Fruit fly (Drosophila melanogaster) whole organism, embryonic: Measurements from ENCODE around the gene CG14511.

Experiments used
- Atf6 ChIP-seq: fragments of 200-800 bp; sonication (Bioruptor generic); IDR thresholded peaks from 2 replicates; pipeline ENCODE4 v1.3.6; 2022; ENCODE audit warnings: missing biosample characterization, missing genetic modification characterization
- Bteb2 ChIP-seq: fragments of 200-800 bp; sonication (Bioruptor generic); optimal IDR thresholded peaks from 2 replicates; lab custom pipeline; 2016; ENCODE audit warnings: missing biosample characterization, missing genetic modification characterization
- CG10654 ChIP-seq: fragments of 200-800 bp; sonication (Bioruptor generic); optimal IDR thresholded peaks from 2 replicates; lab custom pipeline; 2016; ENCODE audit warnings: missing biosample characterization, missing genetic modification characterization
- CG10979 ChIP-seq: fragments of 200-800 bp; sonication (Bioruptor generic); optimal IDR thresholded peaks from 2 replicates; lab custom pipeline; 2018; ENCODE audit warnings: missing biosample characterization, mild to moderate bottlenecking, missing genetic modification characterization, moderate library complexity
- CG11560 ChIP-seq: fragments of 200-800 bp; sonication (Bioruptor generic); IDR thresholded peaks from 3 replicates; pipeline ENCODE4 v1.3.6; 2022; ENCODE audit warnings: missing biosample characterization, missing genetic modification characterization
- CG12236 ChIP-seq: fragments of 200-800 bp; sonication (Bioruptor generic); optimal IDR thresholded peaks from 2 replicates; lab custom pipeline; 2016; ENCODE audit warnings: missing biosample characterization, missing genetic modification characterization
- CG13296 ChIP-seq: fragments of 200-800 bp; sonication (Bioruptor generic); optimal IDR thresholded peaks from 3 replicates; lab custom pipeline; 2018; ENCODE audit warnings: missing biosample characterization, mild to moderate bottlenecking, missing genetic modification characterization
- CG14014 ChIP-seq: fragments of 200-800 bp; sonication (Bioruptor generic); IDR thresholded peaks from 2 replicates; pipeline ENCODE4 v1.3.6; 2022; ENCODE audit warnings: missing biosample characterization, missing genetic modification characterization
- CG14860 ChIP-seq: fragments of 200-800 bp; sonication (Bioruptor generic); IDR thresholded peaks from 3 replicates; pipeline ENCODE4 v1.3.6; 2022; ENCODE audit warnings: missing biosample characterization, missing genetic modification characterization; ENCODE audit not compliant: partially characterized antibody
- CG17186 ChIP-seq: fragments of 200-800 bp; sonication (Bioruptor generic); optimal IDR thresholded peaks from 3 replicates; lab custom pipeline; 2017; ENCODE audit warnings: missing biosample characterization, missing genetic modification reagents, missing genetic modification characterization
- CG18011 ChIP-seq: fragments of 200-800 bp; sonication (Bioruptor generic); optimal IDR thresholded peaks from 2 replicates; lab custom pipeline; 2017; ENCODE audit warnings: missing biosample characterization, missing genetic modification characterization, mild to moderate bottlenecking, moderate library complexity, missing genotype
- CG2120 ChIP-seq: fragments of 200-800 bp; sonication (Bioruptor generic); optimal IDR thresholded peaks from 3 replicates; lab custom pipeline; 2016; ENCODE audit warnings: missing biosample characterization, missing genetic modification characterization
- CG30403 ChIP-seq: fragments of 200-800 bp; sonication (Bioruptor generic); optimal IDR thresholded peaks from 3 replicates; lab custom pipeline; 2016; ENCODE audit warnings: missing biosample characterization, missing genetic modification characterization
- CG30431 ChIP-seq: fragments of 200-800 bp; sonication (Bioruptor generic); optimal IDR thresholded peaks from 2 replicates; lab custom pipeline; 2017; ENCODE audit warnings: missing biosample characterization, missing genetic modification characterization
- CG3407 ChIP-seq: fragments of 200-800 bp; sonication (Bioruptor generic); optimal IDR thresholded peaks from 2 replicates; lab custom pipeline; 2018; ENCODE audit warnings: missing biosample characterization, mild to moderate bottlenecking, missing genetic modification characterization
- CG4424 ChIP-seq: fragments of 200-800 bp; sonication (Bioruptor generic); optimal IDR thresholded peaks from 3 replicates; lab custom pipeline; 2016; ENCODE audit warnings: missing biosample characterization, missing genetic modification characterization
- CG6683 ChIP-seq: fragments of 200-800 bp; sonication (Bioruptor generic); optimal IDR thresholded peaks from 2 replicates; lab custom pipeline; 2017; ENCODE audit warnings: missing biosample characterization, mild to moderate bottlenecking, missing genetic modification characterization, missing genetic modification reagents
- CG6689 ChIP-seq: fragments of 200-800 bp; sonication (Bioruptor generic); IDR thresholded peaks from 2 replicates; pipeline ENCODE4 v1.3.6; 2022; ENCODE audit warnings: missing biosample characterization, missing genetic modification characterization
- CG8281 ChIP-seq: fragments of 200-800 bp; sonication (Bioruptor generic); optimal IDR thresholded peaks from 2 replicates; lab custom pipeline; 2018; ENCODE audit warnings: missing biosample characterization, mild to moderate bottlenecking, missing genetic modification characterization, moderate library complexity
- CG8388 ChIP-seq: fragments of 200-800 bp; sonication (Bioruptor generic); optimal IDR thresholded peaks from 2 replicates; lab custom pipeline; 2019; ENCODE audit warnings: missing biosample characterization, mild to moderate bottlenecking, missing genetic modification characterization, moderate library complexity
- CG9876 ChIP-seq: fragments of 200-800 bp; sonication (Bioruptor generic); optimal IDR thresholded peaks from 2 replicates; lab custom pipeline; 2016; ENCODE audit warnings: missing biosample characterization, missing genetic modification characterization
- CoRest ChIP-seq: fragments of 200-800 bp; sonication (Bioruptor generic); optimal IDR thresholded peaks from 3 replicates; lab custom pipeline; 2018; ENCODE audit warnings: missing biosample characterization, mild to moderate bottlenecking, missing genetic modification characterization, moderate library complexity
- D19B ChIP-seq: fragments of 200-800 bp; sonication (Bioruptor generic); optimal IDR thresholded peaks from 2 replicates; lab custom pipeline; 2017; ENCODE audit warnings: missing biosample characterization, mild to moderate bottlenecking, missing genetic modification characterization
- Dip3 ChIP-seq: fragments of 200-800 bp; sonication (Bioruptor generic); optimal IDR thresholded peaks from 3 replicates; lab custom pipeline; 2016; ENCODE audit warnings: missing biosample characterization, missing genetic modification characterization
- Drgx ChIP-seq: fragments of 200-800 bp; sonication (Bioruptor generic); IDR thresholded peaks from 2 replicates; pipeline ENCODE4 v1.3.6; 2022; ENCODE audit warnings: missing biosample characterization, missing genetic modification characterization
- H15 ChIP-seq: fragments of 200-800 bp; sonication (Bioruptor generic); IDR thresholded peaks from 3 replicates; pipeline ENCODE4 v1.3.6; 2022; ENCODE audit warnings: missing biosample characterization, missing genetic modification characterization
- Lim3 ChIP-seq: fragments of 200-800 bp; sonication (Bioruptor generic); IDR thresholded peaks from 2 replicates; pipeline ENCODE4 v1.3.6; 2022; ENCODE audit warnings: missing biosample characterization, missing genetic modification characterization
- Max ChIP-seq: fragments of 200-800 bp; sonication (Bioruptor generic); optimal IDR thresholded peaks from 2 replicates; lab custom pipeline; 2016; ENCODE audit warnings: missing biosample characterization, mild to moderate bottlenecking, missing genetic modification characterization
- Nf-YA ChIP-seq: fragments of 200-800 bp; sonication (Bioruptor generic); IDR thresholded peaks from 2 replicates; pipeline ENCODE4 v1.3.6; 2022; ENCODE audit warnings: missing biosample characterization, missing genetic modification characterization
- Poxn ChIP-seq: fragments of 200-800 bp; sonication (Bioruptor generic); IDR thresholded peaks from 2 replicates; pipeline ENCODE4 v1.3.6; 2022; ENCODE audit warnings: missing biosample characterization, missing genetic modification characterization
- Six4 ChIP-seq: fragments of 200-800 bp; sonication (Bioruptor generic); optimal IDR thresholded peaks from 2 replicates; lab custom pipeline; 2016; ENCODE audit warnings: missing biosample characterization, missing genetic modification characterization
- Spps ChIP-seq: fragments of 200-800 bp; sonication (Bioruptor generic); optimal IDR thresholded peaks from 2 replicates; lab custom pipeline; 2018; ENCODE audit warnings: missing biosample characterization, mild to moderate bottlenecking, missing genetic modification characterization
- Stat92E ChIP-seq, 3 experiments: fragments of >200 bp in 2 of 3; fragments of 200-800 bp in 1 of 3; sonication (Bioruptor generic) in 1 of 3; optimal IDR thresholded peaks; 2 replicates each; lab custom pipeline; 2017 to 2019; ENCODE audit warnings: missing biosample characterization in 3 of 3, missing genetic modification characterization in 3 of 3, mild to moderate bottlenecking in 1 of 3, moderate library complexity in 1 of 3
- Tbp ChIP-seq: fragments of >200 bp; optimal IDR thresholded peaks from 2 replicates; lab custom pipeline; 2018; ENCODE audit warnings: missing biosample characterization, missing genetic modification characterization
- chinmo ChIP-seq: fragments of 200-800 bp; sonication (Bioruptor generic); IDR thresholded peaks from 4 replicates; pipeline ENCODE4 v1.3.6; 2022; ENCODE audit warnings: missing biosample characterization, missing genetic modification characterization; ENCODE audit not compliant: partially characterized antibody
- danr ChIP-seq: fragments of 200-800 bp; sonication (Bioruptor generic); IDR thresholded peaks from 2 replicates; pipeline ENCODE4 v1.3.6; 2022; ENCODE audit warnings: missing biosample characterization, missing genetic modification characterization
- dati ChIP-seq: fragments of 200-800 bp; sonication (Bioruptor generic); IDR thresholded peaks from 2 replicates; pipeline ENCODE4 v1.3.6; 2022; ENCODE audit warnings: missing biosample characterization, missing genetic modification characterization
- dimm ChIP-seq: fragments of 200-800 bp; sonication (Bioruptor generic); IDR thresholded peaks from 2 replicates; pipeline ENCODE4 v1.3.6; 2022; ENCODE audit warnings: missing biosample characterization, missing genetic modification characterization
- dmrt99B ChIP-seq: fragments of 200-800 bp; sonication (Bioruptor generic); optimal IDR thresholded peaks from 2 replicates; lab custom pipeline; 2018; ENCODE audit warnings: missing biosample characterization, mild to moderate bottlenecking, missing genetic modification characterization, moderate library complexity
- dysf ChIP-seq: fragments of 200-800 bp; sonication (Bioruptor generic); IDR thresholded peaks from 3 replicates; pipeline ENCODE4 v1.3.6; 2022; ENCODE audit warnings: missing biosample characterization, missing genetic modification characterization
- gro ChIP-seq: fragments of 200-800 bp; sonication (Bioruptor generic); optimal IDR thresholded peaks from 2 replicates; lab custom pipeline; 2016; ENCODE audit warnings: missing biosample characterization, missing genetic modification characterization
- ind ChIP-seq: fragments of 200-800 bp; sonication (Bioruptor generic); optimal IDR thresholded peaks from 3 replicates; lab custom pipeline; 2016; ENCODE audit warnings: missing biosample characterization, missing genetic modification characterization
- lola ChIP-seq, 3 experiments: fragments of >200 bp in 2 of 3; fragments of 200-800 bp in 1 of 3; sonication (Bioruptor generic) in 1 of 3; optimal IDR thresholded peaks; 2 replicates each; lab custom pipeline; 2017 to 2019; ENCODE audit warnings: missing biosample characterization in 3 of 3, missing genetic modification characterization in 3 of 3, mild to moderate bottlenecking in 1 of 3, moderate library complexity in 1 of 3
- maf-S ChIP-seq: fragments of 200-800 bp; sonication (Bioruptor generic); optimal IDR thresholded peaks from 2 replicates; lab custom pipeline; 2016; ENCODE audit warnings: missing biosample characterization, missing genetic modification characterization
- oc ChIP-seq: fragments of 200-800 bp; sonication (Bioruptor generic); optimal IDR thresholded peaks from 2 replicates; lab custom pipeline; 2018; ENCODE audit warnings: missing biosample characterization, mild to moderate bottlenecking, missing genetic modification characterization, moderate library complexity
- org-1 ChIP-seq: fragments of 200-800 bp; sonication (Bioruptor generic); optimal IDR thresholded peaks from 2 replicates; lab custom pipeline; 2017; ENCODE audit warnings: missing biosample characterization, missing genetic modification characterization
- psq ChIP-seq: fragments of 200-800 bp; sonication (Bioruptor generic); optimal IDR thresholded peaks from 2 replicates; lab custom pipeline; 2017; ENCODE audit warnings: missing biosample characterization, missing genetic modification characterization
- run ChIP-seq: fragments of 200-800 bp; sonication (Bioruptor generic); optimal IDR thresholded peaks from 3 replicates; lab custom pipeline; 2018; ENCODE audit warnings: missing biosample characterization, mild to moderate bottlenecking, missing genetic modification characterization
- sens-2 ChIP-seq: fragments of 200-800 bp; sonication (Bioruptor generic); IDR thresholded peaks from 2 replicates; pipeline ENCODE4 v1.3.6; 2022; ENCODE audit warnings: missing biosample characterization, missing genetic modification characterization
- tna ChIP-seq: fragments of 200-800 bp; sonication (Bioruptor generic); IDR thresholded peaks from 2 replicates; pipeline ENCODE4 v1.3.6; 2022; ENCODE audit warnings: missing biosample characterization, missing genetic modification characterization; ENCODE audit not compliant: partially characterized antibody
- wor ChIP-seq: fragments of 200-800 bp; sonication (Bioruptor generic); IDR thresholded peaks from 2 replicates; pipeline ENCODE4 v1.3.6; 2022; ENCODE audit warnings: missing biosample characterization, missing genetic modification characterization

Gene CG14511

dm6 chr3R:29151621-29152092, 5.0 kb upstream of the CG14511 start, which contains the start of gene eIF2D (continued):
- peak; percentile 48 for TF ChIP-seq Drgx (GFP tag; lab: Robert Waterston, UW)
- no peak for TF ChIP-seq Dip3
- TF ChIP-seq dati (GFP tag; lab: Robert Waterston, UW), result no peak
- 0 out of 2 replicates have a peak, but pooled peaks have one; percentile 14 for TF ChIP-seq dimm
- TF ChIP-seq CG14860 (GFP tag; lab: Robert Waterston, UW), result no peak
- peak; percentile 5 for TF ChIP-seq gro
- no peak for TF ChIP-seq chinmo (GFP tag; lab: Robert Waterston, UW)
- no peak for TF ChIP-seq Poxn
- no peak for TF ChIP-seq CG3407
- no peak for TF ChIP-seq CG9876 (GFP tag; lab: Kevin White, UChicago)
- TF ChIP-seq CG11560 (tag; lab: Robert Waterston, UW), result no peak
- no peak for TF ChIP-seq run (tag; lab: Kevin White, UChicago)
- TF ChIP-seq CG6683 (GFP tag; lab: Kevin White, UChicago), result peak; percentile 28
- TF ChIP-seq CG14014, result peak; percentile 53; the same call in 1 of the 2 replicates
- TF ChIP-seq CoRest, result peak; percentile 67
- peak; percentile 28 for TF ChIP-seq CG10654 (GFP tag; lab: Kevin White, UChicago)
- no peak for TF ChIP-seq Tbp (GFP tag; lab: Kevin White, UChicago)
- TF ChIP-seq Max, result peak; percentile 58
- TF ChIP-seq psq (GFP tag; lab: Kevin White, UChicago), result no peak
- TF ChIP-seq CG17186 (GFP tag; lab: Kevin White, UChicago), result peak; percentile 12
- no peak for TF ChIP-seq org-1
- peak; percentile 74 for TF ChIP-seq Atf6 (GFP tag; lab: Robert Waterston, UW)
- peak; percentile 53 for TF ChIP-seq Bteb2 (GFP tag; lab: Kevin White, UChicago)
- TF ChIP-seq Nf-YA (GFP tag; lab: Robert Waterston, UW), result no peak
- no peak for TF ChIP-seq CG8281 (tag; lab: Kevin White, UChicago)
- TF ChIP-seq D19B (GFP tag; lab: Kevin White, UChicago), result peak; percentile 41
- TF ChIP-seq danr (GFP tag; lab: Robert Waterston, UW), result no peak
- TF ChIP-seq CG13296, result peak; percentile 62
- peak; percentile 67 for TF ChIP-seq CG30403 (GFP tag; lab: Kevin White, UChicago)
- no peak for TF ChIP-seq CG12236
- peak; percentile 66 for TF ChIP-seq CG4424
- TF ChIP-seq dmrt99B (tag; lab: Kevin White, UChicago), result no peak
- TF ChIP-seq CG10979 (tag; lab: Kevin White, UChicago), result peak; percentile 66
- TF ChIP-seq ind (GFP tag; lab: Kevin White, UChicago), result peak; percentile 57
- TF ChIP-seq tna (GFP tag; lab: Robert Waterston, UW), result no peak
- peak; percentile 71 for TF ChIP-seq CG6689 (GFP tag; lab: Robert Waterston, UW)
- TF ChIP-seq CG30431 (GFP tag; lab: Kevin White, UChicago), result no peak
- TF ChIP-seq CG8388, result peak; percentile 45
- TF ChIP-seq maf-S (GFP tag; lab: Kevin White, UChicago), result no peak
- TF ChIP-seq CG2120 (GFP tag; lab: Kevin White, UChicago), result peak; percentile 64
- peak; percentile 35 for TF ChIP-seq Spps (tag; lab: Kevin White, UChicago)
- no peak for TF ChIP-seq oc (tag; lab: Kevin White, UChicago)
- TF ChIP-seq Six4 (GFP tag; lab: Kevin White, UChicago), result peak; percentile 51
- TF ChIP-seq sens-2 (GFP tag; lab: Robert Waterston, UW), result peak; percentile 40; the same call in 1 of the 2 replicates
- TF ChIP-seq wor (GFP tag; lab: Robert Waterston, UW), result peak; percentile 19; the same call in 1 of the 2 replicates
- TF ChIP-seq lola (GFP tag; optimal IDR thresholded peaks at IDR 0.05; lab: Kevin White, UChicago), result peak in 1 of 3 experiments; percentile 52
- no peak for TF ChIP-seq Lim3 (GFP tag; lab: Robert Waterston, UW)
- TF ChIP-seq Stat92E (GFP tag; optimal IDR thresholded peaks at IDR 0.05; lab: Kevin White, UChicago), result no peak
- peak; percentile 30 for TF ChIP-seq CG18011 (GFP tag; lab: Kevin White, UChicago)
- TF ChIP-seq dysf (GFP tag; lab: Robert Waterston, UW), result peak; percentile 66; the same call in 2 of the 3 replicates
- no peak for TF ChIP-seq H15
